Fruit fly (Drosophila melanogaster): ENCODE results near the gene MnM.

Gene MnM

DNA sequence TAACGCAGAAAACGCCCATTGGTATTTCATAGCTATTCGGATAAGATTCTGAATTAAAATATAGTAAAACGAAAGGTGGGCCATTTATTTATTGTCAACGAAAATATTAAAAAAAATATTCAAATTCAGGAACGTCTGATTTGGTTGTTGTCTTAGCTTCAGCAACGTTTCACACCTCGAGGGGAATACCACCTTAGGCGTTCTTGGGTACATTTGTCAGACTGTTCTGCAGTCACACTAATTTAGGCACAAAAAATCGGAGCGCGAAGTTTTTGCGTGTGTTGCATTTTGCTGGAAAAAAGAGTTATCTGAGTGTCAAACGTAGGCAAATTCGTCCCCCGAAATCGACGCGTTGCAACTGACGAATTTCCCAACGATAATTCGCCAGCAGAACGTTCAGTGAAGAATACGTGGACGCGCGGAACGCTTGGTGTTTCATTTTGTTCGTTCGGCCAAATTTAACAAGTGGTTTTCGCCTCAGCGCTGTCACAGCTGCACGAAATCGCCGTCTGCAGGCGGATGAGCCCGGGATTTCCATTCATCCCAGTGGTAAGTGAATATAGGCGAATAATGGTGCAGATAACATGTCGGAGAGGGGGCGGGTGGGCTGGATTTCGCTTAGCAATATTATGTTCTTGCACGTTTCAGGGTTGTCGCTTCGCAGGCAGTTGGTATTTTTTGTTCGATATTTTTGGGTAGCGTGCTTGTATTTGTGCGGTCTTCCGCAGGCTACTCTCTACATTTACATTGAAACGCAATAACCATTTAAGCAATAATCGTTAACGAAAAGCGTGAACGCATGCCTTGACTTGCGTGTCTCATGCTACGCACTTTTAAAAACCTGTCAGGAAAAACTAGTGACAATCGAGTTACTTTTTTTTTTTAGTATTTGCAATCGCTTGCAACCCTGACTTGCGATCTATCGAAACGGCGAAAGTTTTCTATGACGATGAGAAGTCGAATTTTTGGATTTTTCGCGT is 46.6 kb upstream of the MnM start, which contains the start of gene Larp4B (continued):
- peak; percentile 86 for TF ChIP-seq crol (GFP tag; IDR thresholded peaks at IDR 0.05)
- no peak for TF ChIP-seq CG10366 (GFP tag; IDR thresholded peaks at IDR 0.05)
- TF ChIP-seq Mad (GFP tag; optimal IDR thresholded peaks at IDR 0.05), result no peak
- TF ChIP-seq CG14014 (GFP tag; IDR thresholded peaks at IDR 0.05), result 0 out of 2 replicates have a peak, but pooled peaks have one; percentile 27
- no peak for TF ChIP-seq CG17385 (GFP tag; optimal IDR thresholded peaks at IDR 0.05)
- 0 out of 3 replicates have a peak, but pooled peaks have one; percentile 37 for TF ChIP-seq zfh1 (GFP tag; IDR thresholded peaks at IDR 0.05)
- no peak for TF ChIP-seq tgo (GFP tag; IDR thresholded peaks at IDR 0.05)
- peak; percentile 22 for TF ChIP-seq Max (GFP tag; optimal IDR thresholded peaks at IDR 0.05)
- TF ChIP-seq NfI (GFP tag; optimal IDR thresholded peaks at IDR 0.05), result peak; percentile 21
- TF ChIP-seq br (optimal IDR thresholded peaks at IDR 0.05), result no peak
- TF ChIP-seq Ptx1 (GFP tag; IDR thresholded peaks at IDR 0.05), result no peak
- TF ChIP-seq Oli (tag; optimal IDR thresholded peaks at IDR 0.05), result no peak
- TF ChIP-seq YL-1 (GFP tag; optimal IDR thresholded peaks at IDR 0.05), result peak; percentile 40
- peak; percentile 56 for TF ChIP-seq CG8478 (optimal IDR thresholded peaks at IDR 0.05)
- TF ChIP-seq prd (optimal IDR thresholded peaks at IDR 0.05), result no peak
- no peak for TF ChIP-seq prd (GFP tag; IDR thresholded peaks at IDR 0.05)
- peak; percentile 35; the same call in 2 of the 3 replicates for TF ChIP-seq Opbp (GFP tag; IDR thresholded peaks at IDR 0.05; ENCODE audit: partially characterized antibody)
- peak; percentile 57 for TF ChIP-seq bbx (GFP tag; IDR thresholded peaks at IDR 0.05; ENCODE audit: partially characterized antibody)
- peak; percentile 50 for TF ChIP-seq CG6791 (GFP tag; IDR thresholded peaks at IDR 0.05; ENCODE audit: partially characterized antibody)
- 0 out of 2 replicates have a peak, but pooled peaks have one; percentile 46 for TF ChIP-seq CG42726 (GFP tag; IDR thresholded peaks at IDR 0.05; ENCODE audit: partially characterized antibody)
- no peak for TF ChIP-seq CG9215 (GFP tag; IDR thresholded peaks at IDR 0.05)
- TF ChIP-seq CG16813 (GFP tag; IDR thresholded peaks at IDR 0.05; ENCODE audit: partially characterized antibody), result peak; percentile 72
- no peak for TF ChIP-seq CG7963 (GFP tag; IDR thresholded peaks at IDR 0.05; ENCODE audit: partially characterized antibody)
- TF ChIP-seq Dek (tag; optimal IDR thresholded peaks at IDR 0.05), result peak; percentile 3
- peak; percentile 8 for TF ChIP-seq fu2 (GFP tag; optimal IDR thresholded peaks at IDR 0.05)
- peak; percentile 42 for TF ChIP-seq CG17186 (GFP tag; optimal IDR thresholded peaks at IDR 0.05)
- no peak for TF ChIP-seq CG1529 (GFP tag; optimal IDR thresholded peaks at IDR 0.05)
- TF ChIP-seq fd96Cb (tag; optimal IDR thresholded peaks at IDR 0.05), result no peak
- no peak for TF ChIP-seq CG32772 (GFP tag; IDR thresholded peaks at IDR 0.05)
- peak; percentile 66 for TF ChIP-seq unc-4 (GFP tag; IDR thresholded peaks at IDR 0.05; ENCODE audit: partially characterized antibody)
- TF ChIP-seq corto (GFP tag; optimal IDR thresholded peaks at IDR 0.05), result no peak
- no peak for TF ChIP-seq CG14441 (GFP tag; IDR thresholded peaks at IDR 0.05)
- no peak for TF ChIP-seq ken (GFP tag; IDR thresholded peaks at IDR 0.05)
- peak; percentile 21; the same call in 1 of the 2 replicates for TF ChIP-seq ato (GFP tag; IDR thresholded peaks at IDR 0.05; ENCODE audit: partially characterized antibody)
- no peak for TF ChIP-seq shn (GFP tag; optimal IDR thresholded peaks at IDR 0.05)
- TF ChIP-seq CG34224 (GFP tag; IDR thresholded peaks at IDR 0.05; ENCODE audit: partially characterized antibody), result peak; percentile 55
- no peak for TF ChIP-seq E2f1 (GFP tag; IDR thresholded peaks at IDR 0.05)
- TF ChIP-seq org-1 (GFP tag; optimal IDR thresholded peaks at IDR 0.05), result no peak
- no peak for TF ChIP-seq dpn (GFP tag; optimal IDR thresholded peaks at IDR 0.05)
- peak; percentile 76 for TF ChIP-seq knrl (GFP tag; IDR thresholded peaks at IDR 0.05; ENCODE audit: partially characterized antibody)
- peak; percentile 25 for TF ChIP-seq NC2β (GFP tag; optimal IDR thresholded peaks at IDR 0.05)
- TF ChIP-seq CG7987 (GFP tag; optimal IDR thresholded peaks at IDR 0.05), result peak; percentile 23
- TF ChIP-seq CG11456 (GFP tag; IDR thresholded peaks at IDR 0.05), result no peak
- no peak for TF ChIP-seq CG30431 (GFP tag; optimal IDR thresholded peaks at IDR 0.05)
- peak; percentile 27 for TF ChIP-seq zen (tag; optimal IDR thresholded peaks at IDR 0.05)
- peak; percentile 42 for TF ChIP-seq hkb (optimal IDR thresholded peaks at IDR 0.05)
- TF ChIP-seq hkb (GFP tag; IDR thresholded peaks at IDR 0.05), result no peak
- peak; percentile 80 for TF ChIP-seq CG33213 (GFP tag; optimal IDR thresholded peaks at IDR 0.05)
- TF ChIP-seq Hr39 (optimal IDR thresholded peaks at IDR 0.05), result no peak
